Worm (Caenorhabditis elegans) whole organism, L4/young adult: Measurements from ENCODE around the gene F58H1.3.

Source experiments
- W03F9.2 ChIP-seq: fragments of 150-350 bp; optimal IDR thresholded peaks from 2 replicates; lab custom pipeline; 2014; ENCODE audit warnings: missing biosample characterization, missing genetic modification characterization
- dao-5 ChIP-seq: sonication (generic microtip); optimal IDR thresholded peaks from 2 replicates; lab custom pipeline; 2016; ENCODE audit warnings: missing genotype, missing genetic modification characterization, moderate library complexity, missing compliant biosample characterization
- him-1 ChIP-seq: sonication (generic microtip); optimal IDR thresholded peaks from 2 replicates; lab custom pipeline; 2016; ENCODE audit warnings: missing genotype, missing genetic modification reagents, missing genetic modification characterization, missing compliant biosample characterization

The F58H1.3 gene

DNA sequence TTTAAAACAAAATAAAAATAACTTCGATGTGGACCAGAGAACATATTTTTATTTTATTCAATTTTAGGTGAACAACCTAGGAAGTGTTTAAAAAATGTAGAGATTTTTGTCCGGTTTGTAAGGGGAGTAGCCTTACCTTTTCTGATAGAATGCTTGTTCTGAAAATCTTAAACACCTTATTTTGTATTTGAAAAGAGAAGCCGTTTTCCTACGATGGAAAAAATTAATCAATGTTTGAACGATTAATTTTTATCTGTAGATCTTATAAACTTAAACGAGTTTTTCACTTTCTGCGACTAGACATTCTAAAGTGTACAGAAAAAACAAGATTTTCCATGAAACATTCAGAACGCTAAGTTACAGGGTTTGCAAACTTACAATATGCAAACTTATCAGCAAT lies 8.5 kb downstream of the F58H1.3 start, which contains the start of gene F58H1.6:
Gene F58H1.6 (plus strand): TSS at position 301 of the 400 bp plus-strand sequence.
- TF ChIP-seq dao-5 = no peak
- TF ChIP-seq W03F9.2 (tag; lab: Kevin White, UChicago) = no peak
- TF ChIP-seq him-1 (tag; lab: Kevin White, UChicago) = no peak

- no peak for TF ChIP-seq dao-5
- TF ChIP-seq W03F9.2 (tag; lab: Kevin White, UChicago) = no peak
- no peak for TF ChIP-seq him-1 (tag; lab: Kevin White, UChicago)
These were observed 10.0 kb downstream of the F58H1.3 start for ce11 chrV:11943737-11944136.

DNA sequence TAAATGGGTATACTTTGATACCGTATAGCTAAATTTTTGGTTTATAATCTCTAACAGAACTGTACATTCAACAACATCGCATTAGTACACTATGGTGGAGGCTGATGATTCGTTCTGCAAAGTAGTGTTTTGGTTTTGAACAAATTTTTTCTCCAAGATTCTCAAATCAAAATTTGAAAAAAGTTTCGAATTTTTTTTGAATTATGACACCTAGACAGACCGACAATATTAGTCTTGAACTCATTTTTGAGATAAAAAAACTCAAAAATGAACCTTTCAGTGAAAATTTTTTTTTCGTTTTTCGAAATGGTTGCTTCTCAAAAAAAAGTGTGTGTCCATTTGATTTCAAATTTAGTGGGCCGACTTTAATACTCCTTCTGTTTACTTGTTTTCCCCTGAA lies 11.7 kb downstream of the F58H1.3 start:
- TF ChIP-seq him-1 (tag; lab: Kevin White, UChicago) (no peak), W03F9.2 (tag; lab: Kevin White, UChicago) (no peak), dao-5 (no peak)

ce11 chrV:11946818-11947217 lies 13.0 kb downstream of the F58H1.3 start:
- TF ChIP-seq dao-5 (no peak), W03F9.2 (tag; lab: Kevin White, UChicago) (no peak), him-1 (tag; lab: Kevin White, UChicago) (no peak)

ce11 chrV:11947414-11947954 lies 13.7 kb downstream of the F58H1.3 start:
- TF ChIP-seq W03F9.2 (tag; lab: Kevin White, UChicago) = no peak

DNA sequence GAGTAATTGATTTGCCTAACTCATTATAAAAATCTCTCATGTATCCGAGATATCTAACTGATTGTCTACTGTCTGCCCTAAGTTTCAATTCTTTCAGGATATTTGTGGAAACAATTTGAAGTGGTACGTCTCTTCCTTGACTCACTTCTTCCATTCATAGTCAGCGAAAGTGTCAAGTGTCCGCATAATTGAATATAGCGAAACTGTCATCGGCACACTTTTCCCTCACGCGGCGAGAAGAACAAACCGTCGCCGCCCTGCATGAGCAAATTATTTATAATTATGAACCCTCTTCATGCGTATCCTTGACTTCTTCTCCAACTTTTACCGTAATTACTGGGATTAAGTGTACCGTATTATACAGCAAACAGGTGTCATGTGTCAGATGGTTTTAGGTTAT lies 14.8 kb downstream of the F58H1.3 start:
- TF ChIP-seq dao-5 = no peak
- TF ChIP-seq him-1 (tag; lab: Kevin White, UChicago) = no peak
- TF ChIP-seq W03F9.2 (tag; lab: Kevin White, UChicago) = no peak

DNA sequence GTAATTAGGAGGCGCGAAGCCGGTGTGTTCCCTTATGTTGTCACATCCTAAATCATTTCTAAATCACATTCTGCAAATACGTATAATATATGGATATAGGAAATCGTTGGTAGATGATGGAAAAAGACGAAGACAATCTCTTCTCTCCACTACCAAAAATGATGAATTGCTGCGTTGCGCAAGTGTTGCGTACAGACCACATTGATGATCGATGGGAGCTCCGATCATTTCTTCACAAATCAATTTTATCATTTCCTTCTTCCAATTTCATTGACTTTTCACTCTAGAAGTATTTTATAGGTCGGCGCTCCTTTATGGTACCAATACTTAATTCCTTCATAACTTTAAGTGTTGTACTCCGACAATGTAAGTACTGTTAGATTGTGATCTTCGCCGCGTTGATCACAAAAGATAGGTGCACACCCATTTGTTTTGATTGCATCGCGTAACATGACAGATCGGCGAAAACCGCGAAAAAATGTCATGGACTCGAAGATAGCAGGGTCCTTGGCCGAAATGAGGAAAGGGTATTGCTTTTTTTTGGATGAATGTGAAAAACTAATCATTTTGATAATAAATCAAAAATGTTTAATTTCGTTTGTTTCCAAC lies 15.8 kb downstream of the F58H1.3 start:
- TF ChIP-seq dao-5 (no peak), W03F9.2 (tag; lab: Kevin White, UChicago) (no peak), him-1 (tag; lab: Kevin White, UChicago) (no peak)

ce11 chrV:11951227-11951626 lies 17.4 kb downstream of the F58H1.3 start:
- TF ChIP-seq W03F9.2 (tag; lab: Kevin White, UChicago) (no peak), him-1 (tag; lab: Kevin White, UChicago) (no peak), dao-5 (no peak)

DNA sequence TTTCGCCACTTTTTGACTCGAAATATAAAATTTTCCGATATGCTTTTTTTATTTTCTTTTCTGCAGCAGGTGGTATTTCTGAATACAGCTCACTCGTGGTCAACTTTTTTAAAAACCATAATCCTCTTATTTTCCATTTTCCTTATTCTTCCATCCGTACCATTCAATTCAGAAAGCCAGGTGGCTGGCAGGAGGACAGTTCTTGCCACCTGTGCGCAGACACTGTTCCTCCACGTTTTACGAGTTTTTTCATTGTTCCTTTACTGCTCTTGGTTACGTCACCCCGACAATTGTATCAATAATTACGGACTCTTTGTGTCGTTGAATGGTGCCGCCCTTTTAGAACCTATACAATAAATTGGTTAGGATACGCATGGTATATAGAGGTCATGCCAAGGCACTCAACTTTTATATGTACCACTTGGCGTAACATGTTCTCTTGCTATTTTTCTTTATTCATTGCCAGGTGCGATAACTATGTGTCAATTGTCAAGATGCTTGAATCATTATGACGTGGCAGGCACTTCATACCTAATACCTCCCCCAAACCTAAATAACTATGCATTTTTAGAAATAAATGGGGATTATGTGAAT lies 19.2 kb downstream of the F58H1.3 start:
- TF ChIP-seq him-1 (tag; lab: Kevin White, UChicago) (no peak), W03F9.2 (tag; lab: Kevin White, UChicago) (no peak), dao-5 (no peak)

- TF ChIP-seq him-1 (tag; lab: Kevin White, UChicago) = no peak
- TF ChIP-seq dao-5 = no peak
- no peak for TF ChIP-seq W03F9.2 (tag; lab: Kevin White, UChicago)
These were observed 19.8 kb downstream of the F58H1.3 start for ce11 chrV:11953621-11954020.

ce11 chrV:11955617-11956016 lies 21.8 kb downstream of the F58H1.3 start:
- TF ChIP-seq W03F9.2 (tag; lab: Kevin White, UChicago) (no peak), dao-5 (no peak), him-1 (tag; lab: Kevin White, UChicago) (no peak)

- TF ChIP-seq dao-5 = no peak
- TF ChIP-seq W03F9.2 (tag; lab: Kevin White, UChicago) = no peak
- TF ChIP-seq him-1 (tag; lab: Kevin White, UChicago) = no peak
These were observed 24.8 kb downstream of the F58H1.3 start, which contains the start of gene F58H1.5 for ce11 chrV:11958343-11959291. Gene F58H1.5, plus strand, starts transcription at chrV:11958393.

ce11 chrV:11960084-11960830 lies 26.5 kb downstream of the F58H1.3 start:
- TF ChIP-seq dao-5 = no peak
